Worm (Caenorhabditis elegans) whole organism, midembryonic: ENCODE data around the gene srh-118.

Experiments used
- T22C8.4 ChIP-seq: fragments of 200-800 bp; sonication (Bioruptor generic); IDR thresholded peaks from 2 replicates; pipeline ENCODE4 v1.3.6; 2022; ENCODE audit warnings: missing genetic modification characterization, missing compliant biosample characterization
- cog-1 ChIP-seq: sonication (generic microtip); optimal IDR thresholded peaks from 2 replicates; lab custom pipeline; 2016; ENCODE audit warnings: missing genetic modification characterization, missing compliant biosample characterization
- flt-1 ChIP-seq: fragments of 200-800 bp; sonication (Bioruptor generic); IDR thresholded peaks from 2 replicates; pipeline ENCODE4 v1.3.6; 2022; ENCODE audit warnings: missing genetic modification characterization, missing compliant biosample characterization
- klf-2 ChIP-seq: fragments of 200-800 bp; sonication (Bioruptor generic); conservative IDR thresholded peaks from 2 replicates; pipeline ENCODE4 v1.3.6; 2022; ENCODE audit warnings: missing genetic modification reagents, missing genetic modification characterization, missing compliant biosample characterization
- med-1 ChIP-seq: sonication (generic microtip); optimal IDR thresholded peaks from 2 replicates; lab custom pipeline; 2017; ENCODE audit warnings: missing genetic modification characterization, mild to moderate bottlenecking, missing compliant biosample characterization, antibody characterized with exemption, missing genetic modification reagents; ENCODE audit not compliant: insufficient read depth
- ref-1 ChIP-seq: fragments of 200-800 bp; sonication (Bioruptor generic); conservative IDR thresholded peaks from 2 replicates; pipeline ENCODE4 v1.3.6; 2022; ENCODE audit warnings: missing genetic modification reagents, missing genetic modification characterization, missing compliant biosample characterization
- tab-1 ChIP-seq: fragments of 200-800 bp; sonication (Bioruptor generic); IDR thresholded peaks from 2 replicates; pipeline ENCODE4 v1.3.6; 2022; ENCODE audit warnings: missing genetic modification characterization, missing compliant biosample characterization
- ztf-23 ChIP-seq: fragments of 200-800 bp; sonication (Bioruptor generic); IDR thresholded peaks from 2 replicates; pipeline ENCODE4 v1.3.6; 2022; ENCODE audit warnings: missing genetic modification reagents, missing genetic modification characterization, missing compliant biosample characterization
- ztf-29 ChIP-seq: fragments of 200-800 bp; sonication (Bioruptor generic); IDR thresholded peaks from 2 replicates; pipeline ENCODE4 v1.3.6; 2022; ENCODE audit warnings: missing genetic modification reagents, missing genetic modification characterization, missing compliant biosample characterization

The srh-118 gene

ce11 chrV:17449836-17450235 is 46.1 kb downstream of the srh-118 start:
- no peak for TF ChIP-seq tab-1 (GFP tag; lab: Robert Waterston, UW)
- no peak for TF ChIP-seq med-1 (GFP tag; lab: Kevin White, UChicago)
- TF ChIP-seq ref-1 (GFP tag; lab: Robert Waterston, UW), result no peak
- no peak for TF ChIP-seq klf-2
- TF ChIP-seq ztf-29, result no peak
- TF ChIP-seq flt-1 (GFP tag; lab: Robert Waterston, UW), result no peak
- TF ChIP-seq ztf-23 (GFP tag; lab: Robert Waterston, UW), result no peak
- no peak for TF ChIP-seq cog-1 (tag; lab: Kevin White, UChicago)
- TF ChIP-seq T22C8.4, result no peak
